Fruit fly (Drosophila melanogaster) whole organism, embryonic: Measurements from ENCODE around the gene CG44838.
A peak's percentile ranks its signal among the peaks of the same experiment; 100 is the strongest.

ENCODE experiments used
- Abd-B ChIP-seq: fragments of 200-800 bp; sonication (Bioruptor generic); optimal IDR thresholded peaks from 2 replicates; lab custom pipeline; 2018; ENCODE audit warnings: missing biosample characterization, mild to moderate bottlenecking, missing genetic modification characterization, moderate library complexity
- Atf-2 ChIP-seq: fragments of 200-800 bp; sonication (Bioruptor generic); optimal IDR thresholded peaks from 2 replicates; lab custom pipeline; 2016; ENCODE audit warnings: missing biosample characterization, missing genetic modification characterization
- CG11560 ChIP-seq: fragments of 200-800 bp; sonication (Bioruptor generic); IDR thresholded peaks from 3 replicates; pipeline ENCODE4 v1.3.6; 2022; ENCODE audit warnings: missing biosample characterization, missing genetic modification characterization
- CG11695 ChIP-seq: fragments of 200-800 bp; sonication (Bioruptor generic); IDR thresholded peaks from 3 replicates; pipeline ENCODE4 v1.3.6; 2022; ENCODE audit warnings: missing biosample characterization, missing genetic modification characterization
- CG14014 ChIP-seq: fragments of 200-800 bp; sonication (Bioruptor generic); IDR thresholded peaks from 2 replicates; pipeline ENCODE4 v1.3.6; 2022; ENCODE audit warnings: missing biosample characterization, missing genetic modification characterization
- CG14860 ChIP-seq: fragments of 200-800 bp; sonication (Bioruptor generic); IDR thresholded peaks from 3 replicates; pipeline ENCODE4 v1.3.6; 2022; ENCODE audit warnings: missing biosample characterization, missing genetic modification characterization; ENCODE audit not compliant: partially characterized antibody
- CG15601 ChIP-seq: fragments of 200-800 bp; sonication (Bioruptor generic); optimal IDR thresholded peaks from 3 replicates; lab custom pipeline; 2019; ENCODE audit warnings: missing biosample characterization, mild to moderate bottlenecking, missing genetic modification characterization, moderate library complexity
- CG17361 ChIP-seq: fragments of 200-800 bp; sonication (Bioruptor generic); IDR thresholded peaks from 3 replicates; pipeline ENCODE4 v1.3.6; 2022; ENCODE audit warnings: missing biosample characterization, missing genetic modification characterization
- CG17912 ChIP-seq: fragments of 200-800 bp; sonication (Bioruptor generic); optimal IDR thresholded peaks from 2 replicates; lab custom pipeline; 2018; ENCODE audit warnings: missing biosample characterization, mild to moderate bottlenecking, missing genetic modification characterization
- CG2678 ChIP-seq: fragments of 200-800 bp; sonication (Bioruptor generic); optimal IDR thresholded peaks from 3 replicates; lab custom pipeline; 2019; ENCODE audit warnings: missing biosample characterization, mild to moderate bottlenecking, missing genetic modification characterization, moderate library complexity
- CG30020 ChIP-seq: fragments of 200-800 bp; optimal IDR thresholded peaks from 2 replicates; lab custom pipeline; 2019; ENCODE audit warnings: missing biosample characterization, mild to moderate bottlenecking, missing genetic modification characterization, moderate library complexity
- CG30403 ChIP-seq: fragments of 200-800 bp; sonication (Bioruptor generic); optimal IDR thresholded peaks from 3 replicates; lab custom pipeline; 2016; ENCODE audit warnings: missing biosample characterization, missing genetic modification characterization
- CG31224 ChIP-seq: fragments of 200-800 bp; sonication (Bioruptor generic); IDR thresholded peaks from 2 replicates; pipeline ENCODE4 v1.3.6; 2022; ENCODE audit warnings: missing biosample characterization, missing genetic modification characterization
- CG3281 ChIP-seq: fragments of 200-800 bp; sonication (Bioruptor generic); optimal IDR thresholded peaks from 3 replicates; lab custom pipeline; 2017; ENCODE audit warnings: missing biosample characterization, mild to moderate bottlenecking, missing genetic modification characterization
- CG3838 ChIP-seq: fragments of 200-800 bp; sonication (Bioruptor generic); optimal IDR thresholded peaks from 3 replicates; lab custom pipeline; 2016; ENCODE audit warnings: missing biosample characterization, missing genetic modification characterization
- CG4820 ChIP-seq: fragments of 200-800 bp; sonication (Bioruptor generic); optimal IDR thresholded peaks from 3 replicates; lab custom pipeline; 2016; ENCODE audit warnings: missing biosample characterization, missing genetic modification characterization
- CG6765 ChIP-seq: fragments of 200-800 bp; sonication (Bioruptor generic); optimal IDR thresholded peaks from 3 replicates; lab custom pipeline; 2017; ENCODE audit warnings: missing biosample characterization, mild to moderate bottlenecking, missing genetic modification characterization
- CG7357 ChIP-seq: fragments of 200-800 bp; sonication (Bioruptor generic); IDR thresholded peaks from 3 replicates; pipeline ENCODE4 v1.3.6; 2022; ENCODE audit warnings: missing biosample characterization, missing genetic modification characterization
- CG8089 ChIP-seq: fragments of 200-800 bp; sonication (Bioruptor generic); optimal IDR thresholded peaks from 3 replicates; lab custom pipeline; 2016; ENCODE audit warnings: missing biosample characterization, missing genetic modification characterization
- CG8359 ChIP-seq: fragments of 200-800 bp; sonication (Bioruptor generic); optimal IDR thresholded peaks from 2 replicates; lab custom pipeline; 2017; ENCODE audit warnings: missing biosample characterization, mild to moderate bottlenecking, missing genetic modification characterization, borderline replicate concordance
- Dad ChIP-seq: fragments of 200-800 bp; sonication (Bioruptor generic); optimal IDR thresholded peaks from 3 replicates; lab custom pipeline; 2016; ENCODE audit warnings: missing biosample characterization, missing genetic modification characterization
- Dp ChIP-seq: fragments of 200-800 bp; sonication (Bioruptor generic); optimal IDR thresholded peaks from 2 replicates; lab custom pipeline; 2018; ENCODE audit warnings: missing biosample characterization, mild to moderate bottlenecking, missing genetic modification characterization, moderate library complexity
- Drgx ChIP-seq: fragments of 200-800 bp; sonication (Bioruptor generic); IDR thresholded peaks from 2 replicates; pipeline ENCODE4 v1.3.6; 2022; ENCODE audit warnings: missing biosample characterization, missing genetic modification characterization
- MTF-1 ChIP-seq: fragments of 200-800 bp; sonication (Bioruptor generic); optimal IDR thresholded peaks from 2 replicates; lab custom pipeline; 2018; ENCODE audit warnings: missing biosample characterization, mild to moderate bottlenecking, missing genetic modification characterization, borderline replicate concordance
- Mrtf ChIP-seq: fragments of 200-800 bp; sonication (Bioruptor generic); IDR thresholded peaks from 3 replicates; pipeline ENCODE4 v1.3.6; 2022; ENCODE audit warnings: missing biosample characterization, missing genetic modification characterization
- NC2α ChIP-seq: fragments of 200-800 bp; sonication (Bioruptor generic); optimal IDR thresholded peaks from 2 replicates; lab custom pipeline; 2016; ENCODE audit warnings: missing biosample characterization, missing genetic modification characterization
- Nf-YC ChIP-seq: fragments of 200-800 bp; optimal IDR thresholded peaks from 3 replicates; lab custom pipeline; 2019; ENCODE audit warnings: missing biosample characterization, mild to moderate bottlenecking, missing genetic modification characterization, moderate library complexity
- PHDP ChIP-seq: fragments of 200-800 bp; sonication (Bioruptor generic); optimal IDR thresholded peaks from 3 replicates; lab custom pipeline; 2018; ENCODE audit warnings: missing biosample characterization, mild to moderate bottlenecking, missing genetic modification characterization, moderate library complexity
- Sry-β ChIP-seq: fragments of 200-800 bp; sonication (Bioruptor generic); optimal IDR thresholded peaks from 2 replicates; lab custom pipeline; 2018; ENCODE audit warnings: missing biosample characterization, mild to moderate bottlenecking, missing genetic modification characterization, moderate library complexity
- bcd ChIP-seq: fragments of 200-800 bp; sonication (Bioruptor generic); optimal IDR thresholded peaks from 2 replicates; lab custom pipeline; 2017; ENCODE audit warnings: missing biosample characterization, mild to moderate bottlenecking, missing genetic modification characterization
- gce ChIP-seq: fragments of 200-800 bp; sonication (Bioruptor generic); IDR thresholded peaks from 3 replicates; pipeline ENCODE4 v1.3.6; 2022; ENCODE audit warnings: missing biosample characterization, missing genetic modification characterization
- gfzf ChIP-seq: fragments of 200-800 bp; sonication (Bioruptor generic); optimal IDR thresholded peaks from 2 replicates; lab custom pipeline; 2016; ENCODE audit warnings: missing biosample characterization, mild to moderate bottlenecking, missing genetic modification characterization, moderate library complexity
- grau ChIP-seq: fragments of 200-800 bp; optimal IDR thresholded peaks from 3 replicates; lab custom pipeline; 2019; ENCODE audit warnings: missing biosample characterization, mild to moderate bottlenecking, missing genetic modification characterization, moderate library complexity
- gro ChIP-seq: fragments of 200-800 bp; sonication (Bioruptor generic); optimal IDR thresholded peaks from 2 replicates; lab custom pipeline; 2016; ENCODE audit warnings: missing biosample characterization, missing genetic modification characterization
- hb ChIP-seq: fragments of 200-800 bp; sonication (Bioruptor generic); IDR thresholded peaks from 3 replicates; pipeline ENCODE4 v1.3.6; 2022; ENCODE audit warnings: missing biosample characterization, missing genetic modification characterization; ENCODE audit not compliant: partially characterized antibody
- hbn ChIP-seq: fragments of 200-800 bp; sonication (Bioruptor generic); IDR thresholded peaks from 2 replicates; pipeline ENCODE4 v1.3.6; 2022; ENCODE audit warnings: missing biosample characterization, missing genetic modification characterization; ENCODE audit not compliant: partially characterized antibody
- hkb ChIP-seq, 2 experiments: fragments of 200-800 bp in 1 of 2; fragments of >200 bp in 1 of 2; sonication (Bioruptor generic) in 1 of 2; IDR thresholded peaks in 1 of 2; optimal IDR thresholded peaks in 1 of 2; 2 replicates each; pipeline versions ENCODE4 v1.3.6 to Lab custom; 2017 to 2022; ENCODE audit warnings: missing biosample characterization in 1 of 2, missing genetic modification characterization in 1 of 2
- lbe ChIP-seq: fragments of 200-800 bp; sonication (Bioruptor generic); optimal IDR thresholded peaks from 2 replicates; lab custom pipeline; 2016; ENCODE audit warnings: missing biosample characterization, mild to moderate bottlenecking, missing genetic modification characterization
- lmd ChIP-seq: fragments of 200-800 bp; sonication (Bioruptor generic); IDR thresholded peaks from 2 replicates; pipeline ENCODE4 v1.3.6; 2022; ENCODE audit warnings: missing biosample characterization, missing genetic modification characterization
- pita ChIP-seq: fragments of 200-800 bp; sonication (Bioruptor generic); optimal IDR thresholded peaks from 2 replicates; lab custom pipeline; 2017; ENCODE audit warnings: missing biosample characterization, mild to moderate bottlenecking, missing genetic modification characterization
- psq ChIP-seq: fragments of 200-800 bp; sonication (Bioruptor generic); optimal IDR thresholded peaks from 2 replicates; lab custom pipeline; 2017; ENCODE audit warnings: missing biosample characterization, missing genetic modification characterization
- pum ChIP-seq: fragments of 200-800 bp; sonication (Bioruptor generic); optimal IDR thresholded peaks from 2 replicates; lab custom pipeline; 2016; ENCODE audit warnings: missing biosample characterization, missing genetic modification characterization
- repo ChIP-seq: fragments of 200-800 bp; sonication (Bioruptor generic); optimal IDR thresholded peaks from 2 replicates; lab custom pipeline; 2016; ENCODE audit warnings: missing biosample characterization, missing genetic modification characterization
- schlank ChIP-seq: fragments of 200-800 bp; sonication (Bioruptor generic); optimal IDR thresholded peaks from 2 replicates; lab custom pipeline; 2018; ENCODE audit warnings: missing biosample characterization, mild to moderate bottlenecking, missing genetic modification characterization
- slou ChIP-seq: fragments of 200-800 bp; sonication (Bioruptor generic); optimal IDR thresholded peaks from 3 replicates; lab custom pipeline; 2016; ENCODE audit warnings: missing biosample characterization, missing genetic modification characterization
- sqz ChIP-seq: fragments of 200-800 bp; sonication (Bioruptor generic); optimal IDR thresholded peaks from 3 replicates; lab custom pipeline; 2018; ENCODE audit warnings: missing biosample characterization, mild to moderate bottlenecking, missing genetic modification characterization
- unpg ChIP-seq: fragments of 200-800 bp; sonication (Bioruptor generic); optimal IDR thresholded peaks from 3 replicates; lab custom pipeline; 2018; ENCODE audit warnings: missing biosample characterization, mild to moderate bottlenecking, missing genetic modification characterization, moderate library complexity
- wor ChIP-seq: fragments of 200-800 bp; sonication (Bioruptor generic); IDR thresholded peaks from 2 replicates; pipeline ENCODE4 v1.3.6; 2022; ENCODE audit warnings: missing biosample characterization, missing genetic modification characterization

CG44838 gene

dm6 chr3L:9511287-9512256 is 50.7 kb downstream of the CG44838 start, which contains the start of gene RpS9 (continued):
- TF ChIP-seq CG31224 (GFP tag; lab: Robert Waterston, UW) (no peak), hb (no peak), hkb (optimal IDR thresholded peaks at IDR 0.05; lab: Kevin White, UChicago) (no peak), hkb (GFP tag; IDR thresholded peaks at IDR 0.05; lab: Robert Waterston, UW) (0 out of 2 replicates have a peak, but pooled peaks have one; percentile 25), CG8359 (GFP tag; lab: Kevin White, UChicago) (no peak), gce (GFP tag; lab: Robert Waterston, UW) (no peak), Nf-YC (tag; lab: Kevin White, UChicago) (peak; percentile 24), pita (GFP tag; lab: Kevin White, UChicago) (peak; percentile 53), Mrtf (no peak), CG6765 (GFP tag; lab: Kevin White, UChicago) (peak; percentile 61), schlank (tag; lab: Kevin White, UChicago) (no peak), CG14014 (GFP tag; lab: Robert Waterston, UW) (no peak; the same call in 1 of the 2 replicates), gro (GFP tag; lab: Kevin White, UChicago) (no peak), CG11560 (tag; lab: Robert Waterston, UW) (no peak), lmd (no peak), psq (GFP tag; lab: Kevin White, UChicago) (no peak), MTF-1 (GFP tag; lab: Kevin White, UChicago) (no peak), CG8089 (GFP tag; lab: Kevin White, UChicago) (no peak), grau (peak; percentile 37), Sry-β (GFP tag; lab: Kevin White, UChicago) (no peak), CG30020 (tag; lab: Kevin White, UChicago) (no peak), CG14860 (GFP tag; lab: Robert Waterston, UW) (no peak), lbe (GFP tag; lab: Kevin White, UChicago) (no peak), CG15601 (tag; lab: Kevin White, UChicago) (no peak), bcd (GFP tag; lab: Kevin White, UChicago) (peak; percentile 10), unpg (GFP tag; lab: Kevin White, UChicago) (peak; percentile 35), CG4820 (no peak), CG30403 (GFP tag; lab: Kevin White, UChicago) (no peak), repo (GFP tag; lab: Kevin White, UChicago) (no peak), CG17361 (peak; percentile 44; the same call in 1 of the 3 replicates), CG3281 (peak; percentile 68), CG3838 (GFP tag; lab: Kevin White, UChicago) (no peak), CG7357 (no peak), Dp (GFP tag; lab: Kevin White, UChicago) (peak; percentile 8), NC2α (no peak), slou (no peak), hbn (GFP tag; lab: Robert Waterston, UW) (no peak), CG11695 (GFP tag; lab: Robert Waterston, UW) (0 out of 3 replicates have a peak, but pooled peaks have one; percentile 11), Abd-B (GFP tag; lab: Kevin White, UChicago) (peak; percentile 11), Drgx (GFP tag; lab: Robert Waterston, UW) (no peak), gfzf (peak; percentile 90), Dad (GFP tag; lab: Kevin White, UChicago) (no peak), CG2678 (tag; lab: Kevin White, UChicago) (peak; percentile 58), CG17912 (peak; percentile 77), pum (GFP tag; lab: Kevin White, UChicago) (no peak), PHDP (tag; lab: Kevin White, UChicago) (peak; percentile 56), sqz (GFP tag; lab: Kevin White, UChicago) (peak; percentile 40), Atf-2 (GFP tag; lab: Kevin White, UChicago) (no peak), wor (GFP tag; lab: Robert Waterston, UW) (no peak)
